Fruit fly (Drosophila melanogaster) whole organism, embryonic: ENCODE results near the gene CG14839.

Source experiments
- B-H1 ChIP-seq: fragments of 200-800 bp; sonication (Bioruptor generic); IDR thresholded peaks from 3 replicates; pipeline ENCODE4 v1.3.6; 2022; ENCODE audit warnings: missing biosample characterization, missing genetic modification characterization
- Bteb2 ChIP-seq: fragments of 200-800 bp; sonication (Bioruptor generic); optimal IDR thresholded peaks from 2 replicates; lab custom pipeline; 2016; ENCODE audit warnings: missing biosample characterization, missing genetic modification characterization
- CG10267 ChIP-seq: fragments of 200-800 bp; sonication (Bioruptor generic); optimal IDR thresholded peaks from 2 replicates; lab custom pipeline; 2018; ENCODE audit warnings: missing biosample characterization, mild to moderate bottlenecking, missing genetic modification characterization, moderate library complexity
- CG10321 ChIP-seq: fragments of 200-800 bp; sonication (Bioruptor generic); IDR thresholded peaks from 2 replicates; pipeline ENCODE4 v1.3.6; 2022; ENCODE audit warnings: missing biosample characterization, missing genetic modification characterization
- CG10959 ChIP-seq: fragments of 200-800 bp; sonication (Bioruptor generic); IDR thresholded peaks from 2 replicates; pipeline ENCODE4 v1.3.6; 2022; ENCODE audit warnings: missing biosample characterization, missing genetic modification characterization
- CG11696 ChIP-seq: fragments of 200-800 bp; sonication (Bioruptor generic); IDR thresholded peaks from 2 replicates; pipeline ENCODE4 v1.3.6; 2022; ENCODE audit warnings: missing biosample characterization, missing genetic modification characterization
- CG14860 ChIP-seq: fragments of 200-800 bp; sonication (Bioruptor generic); IDR thresholded peaks from 3 replicates; pipeline ENCODE4 v1.3.6; 2022; ENCODE audit warnings: missing biosample characterization, missing genetic modification characterization; ENCODE audit not compliant: partially characterized antibody
- CG16779 ChIP-seq: fragments of 200-800 bp; sonication (Bioruptor generic); IDR thresholded peaks from 2 replicates; pipeline ENCODE4 v1.3.6; 2022; ENCODE audit warnings: missing biosample characterization, missing genetic modification characterization
- CG17568 ChIP-seq: fragments of 200-800 bp; sonication (Bioruptor generic); optimal IDR thresholded peaks from 2 replicates; lab custom pipeline; 2018; ENCODE audit warnings: missing biosample characterization, mild to moderate bottlenecking, missing genetic modification characterization, moderate library complexity
- CG17612 ChIP-seq: fragments of 200-800 bp; sonication (Bioruptor generic); IDR thresholded peaks from 2 replicates; pipeline ENCODE4 v1.3.6; 2022; ENCODE audit warnings: missing biosample characterization, missing genetic modification characterization
- CG34376 ChIP-seq: fragments of 200-800 bp; sonication (Bioruptor generic); optimal IDR thresholded peaks from 2 replicates; lab custom pipeline; 2018; ENCODE audit warnings: missing biosample characterization, mild to moderate bottlenecking, missing genetic modification characterization
- CG3847 ChIP-seq: fragments of 200-800 bp; sonication (Bioruptor generic); IDR thresholded peaks from 2 replicates; pipeline ENCODE4 v1.3.6; 2022; ENCODE audit warnings: missing biosample characterization, missing genetic modification characterization
- CG42726 ChIP-seq: fragments of 200-800 bp; sonication (Bioruptor generic); IDR thresholded peaks from 2 replicates; pipeline ENCODE4 v1.3.6; 2022; ENCODE audit warnings: missing biosample characterization, missing genetic modification characterization; ENCODE audit not compliant: partially characterized antibody
- CG6272 ChIP-seq: fragments of 200-800 bp; sonication (Bioruptor generic); IDR thresholded peaks from 2 replicates; pipeline ENCODE4 v1.3.6; 2022; ENCODE audit warnings: missing biosample characterization, missing genetic modification characterization
- CG6791 ChIP-seq: fragments of 200-800 bp; sonication (Bioruptor generic); IDR thresholded peaks from 3 replicates; pipeline ENCODE4 v1.3.6; 2022; ENCODE audit warnings: missing biosample characterization, missing genetic modification characterization; ENCODE audit not compliant: partially characterized antibody
- CG7987 ChIP-seq: fragments of 200-800 bp; sonication (Bioruptor generic); optimal IDR thresholded peaks from 2 replicates; lab custom pipeline; 2018; ENCODE audit warnings: missing biosample characterization, mild to moderate bottlenecking, missing genetic modification characterization, moderate library complexity
- CG8089 ChIP-seq: fragments of 200-800 bp; sonication (Bioruptor generic); optimal IDR thresholded peaks from 3 replicates; lab custom pipeline; 2016; ENCODE audit warnings: missing biosample characterization, missing genetic modification characterization
- CG8290 ChIP-seq, 3 experiments: fragments of 200-800 bp; sonication (Bioruptor generic); optimal IDR thresholded peaks; 2 replicates each; lab custom pipeline; 2016 to 2019; ENCODE audit warnings: missing biosample characterization in 3 of 3, missing genetic modification characterization in 3 of 3, mild to moderate bottlenecking in 2 of 3, moderate library complexity in 1 of 3
- CG8478 ChIP-seq: fragments of >200 bp; optimal IDR thresholded peaks from 2 replicates; lab custom pipeline; 2018
- CG8765 ChIP-seq: fragments of 200-800 bp; sonication (Bioruptor generic); IDR thresholded peaks from 2 replicates; pipeline ENCODE4 v1.3.6; 2022; ENCODE audit warnings: missing biosample characterization, missing genetic modification characterization
- CG9437 ChIP-seq: fragments of 200-800 bp; sonication (Bioruptor generic); optimal IDR thresholded peaks from 2 replicates; lab custom pipeline; 2018; ENCODE audit warnings: missing biosample characterization, mild to moderate bottlenecking, missing genetic modification characterization
- CHES-1-like ChIP-seq: fragments of 200-800 bp; sonication (Bioruptor generic); optimal IDR thresholded peaks from 2 replicates; lab custom pipeline; 2016; ENCODE audit warnings: missing biosample characterization, missing genetic modification characterization
- CTCF ChIP-seq: fragments of 200-800 bp; sonication (Bioruptor generic); optimal IDR thresholded peaks from 2 replicates; lab custom pipeline; 2017; ENCODE audit warnings: missing biosample characterization, mild to moderate bottlenecking, missing genetic modification characterization, moderate library complexity
- D ChIP-seq, 2 experiments: fragments of 200-800 bp in 1 of 2; fragments of >200 bp in 1 of 2; sonication (Bioruptor generic) in 1 of 2; optimal IDR thresholded peaks; 2 replicates in 1 of 2; 3 replicates in 1 of 2; lab custom pipeline; 2017; ENCODE audit warnings: mild to moderate bottlenecking in 1 of 2, missing biosample characterization in 1 of 2, missing genetic modification characterization in 1 of 2, missing genetic modification reagents in 1 of 2
- Dbx ChIP-seq: fragments of 200-800 bp; sonication (Bioruptor generic); IDR thresholded peaks from 3 replicates; pipeline ENCODE4 v1.3.6; 2022; ENCODE audit warnings: missing biosample characterization, missing genetic modification characterization
- Dek ChIP-seq: fragments of 200-800 bp; sonication (Bioruptor generic); optimal IDR thresholded peaks from 3 replicates; lab custom pipeline; 2019; ENCODE audit warnings: missing biosample characterization, mild to moderate bottlenecking, missing genetic modification characterization, moderate library complexity
- Dp ChIP-seq: fragments of 200-800 bp; sonication (Bioruptor generic); optimal IDR thresholded peaks from 2 replicates; lab custom pipeline; 2018; ENCODE audit warnings: missing biosample characterization, mild to moderate bottlenecking, missing genetic modification characterization, moderate library complexity
- Dref ChIP-seq: fragments of 200-800 bp; sonication (Bioruptor generic); IDR thresholded peaks from 2 replicates; pipeline ENCODE4 v1.3.6; 2022; ENCODE audit warnings: missing biosample characterization, missing genetic modification characterization
- E2f1 ChIP-seq: fragments of 200-800 bp; sonication (Bioruptor generic); IDR thresholded peaks from 2 replicates; pipeline ENCODE4 v1.3.6; 2022; ENCODE audit warnings: missing biosample characterization, missing genetic modification characterization
- HLH4C ChIP-seq: fragments of 200-800 bp; sonication (Bioruptor generic); IDR thresholded peaks from 3 replicates; pipeline ENCODE4 v1.3.6; 2022; ENCODE audit warnings: missing biosample characterization, missing genetic modification characterization; ENCODE audit not compliant: partially characterized antibody
- Kr ChIP-seq: fragments of 200-800 bp; sonication (Bioruptor generic); optimal IDR thresholded peaks from 2 replicates; lab custom pipeline; 2017; ENCODE audit warnings: missing biosample characterization, mild to moderate bottlenecking, missing genetic modification characterization
- Lpt ChIP-seq: fragments of >200 bp; optimal IDR thresholded peaks from 2 replicates; lab custom pipeline; 2018; ENCODE audit warnings: missing biosample characterization, missing genetic modification characterization
- MESR4 ChIP-seq: fragments of 200-800 bp; sonication (Bioruptor generic); optimal IDR thresholded peaks from 2 replicates; lab custom pipeline; 2018; ENCODE audit warnings: missing biosample characterization, mild to moderate bottlenecking, missing genetic modification characterization, moderate library complexity
- Med ChIP-seq: fragments of 200-800 bp; sonication (Bioruptor generic); peaks from one replicate; lab custom pipeline; 2016; ENCODE audit warnings: missing biosample characterization, missing genetic modification characterization, mild to moderate bottlenecking, inconsistent platforms, moderate library complexity
- Nf-YB ChIP-seq: fragments of 200-800 bp; sonication (Bioruptor generic); optimal IDR thresholded peaks from 3 replicates; lab custom pipeline; 2019; ENCODE audit warnings: missing biosample characterization, mild to moderate bottlenecking, missing genetic modification characterization, moderate library complexity
- Pdp1 ChIP-seq, 2 experiments: fragments of 200-800 bp; sonication (Bioruptor generic); optimal IDR thresholded peaks; 3 replicates each; lab custom pipeline; 2016; ENCODE audit warnings: missing biosample characterization in 2 of 2, missing genetic modification characterization in 2 of 2, mild to moderate bottlenecking in 1 of 2, moderate library complexity in 1 of 2
- bigmax ChIP-seq: fragments of 200-800 bp; sonication (Bioruptor generic); optimal IDR thresholded peaks from 2 replicates; lab custom pipeline; 2018; ENCODE audit warnings: missing biosample characterization, mild to moderate bottlenecking, missing genetic modification characterization
- cg ChIP-seq: fragments of 200-800 bp; sonication (Bioruptor generic); optimal IDR thresholded peaks from 3 replicates; lab custom pipeline; 2019; ENCODE audit warnings: missing biosample characterization, mild to moderate bottlenecking, missing genetic modification characterization, moderate library complexity
- ci ChIP-seq: fragments of 200-800 bp; sonication (Bioruptor generic); IDR thresholded peaks from 3 replicates; pipeline ENCODE4 v1.3.6; 2022; ENCODE audit warnings: missing biosample characterization, missing genetic modification characterization
- dm ChIP-seq: fragments of 200-800 bp; sonication (Bioruptor generic); optimal IDR thresholded peaks from 3 replicates; lab custom pipeline; 2016; ENCODE audit warnings: missing biosample characterization, missing genetic modification characterization
- ftz-f1 ChIP-seq: fragments of 200-800 bp; sonication (Bioruptor generic); optimal IDR thresholded peaks from 2 replicates; lab custom pipeline; 2016; ENCODE audit warnings: missing biosample characterization, missing genetic modification characterization
- gro ChIP-seq: fragments of 200-800 bp; sonication (Bioruptor generic); optimal IDR thresholded peaks from 2 replicates; lab custom pipeline; 2016; ENCODE audit warnings: missing biosample characterization, missing genetic modification characterization
- inv ChIP-seq: fragments of 200-800 bp; sonication (Bioruptor generic); IDR thresholded peaks from 2 replicates; pipeline ENCODE4 v1.3.6; 2022; ENCODE audit warnings: missing biosample characterization, missing genetic modification characterization; ENCODE audit not compliant: partially characterized antibody
- mirr ChIP-seq: fragments of 200-800 bp; sonication (Bioruptor generic); optimal IDR thresholded peaks from 3 replicates; lab custom pipeline; 2018; ENCODE audit warnings: missing biosample characterization, mild to moderate bottlenecking, missing genetic modification characterization
- nerfin-1 ChIP-seq: fragments of 200-800 bp; sonication (Bioruptor generic); optimal IDR thresholded peaks from 3 replicates; lab custom pipeline; 2019; ENCODE audit warnings: missing biosample characterization, mild to moderate bottlenecking, missing genetic modification characterization, moderate library complexity
- odd ChIP-seq: fragments of 200-800 bp; sonication (Bioruptor generic); optimal IDR thresholded peaks from 2 replicates; lab custom pipeline; 2017; ENCODE audit warnings: missing biosample characterization, mild to moderate bottlenecking, missing genetic modification characterization
- onecut ChIP-seq: fragments of 200-800 bp; sonication (Bioruptor generic); IDR thresholded peaks from 2 replicates; pipeline ENCODE4 v1.3.6; 2022; ENCODE audit warnings: missing biosample characterization, missing genetic modification characterization
- sens ChIP-seq: fragments of 200-800 bp; sonication (Bioruptor generic); peaks from one replicate; lab custom pipeline; 2016; ENCODE audit warnings: missing biosample characterization, missing genetic modification characterization
- trem ChIP-seq: fragments of 200-800 bp; optimal IDR thresholded peaks from 3 replicates; lab custom pipeline; 2019; ENCODE audit warnings: missing biosample characterization, mild to moderate bottlenecking, missing genetic modification characterization, moderate library complexity

CG14839 gene

dm6 chr3R:14307972-14308673 is 45.9 kb downstream of the CG14839 start (continued):
- TF ChIP-seq CG8765 (GFP tag; lab: Robert Waterston, UW), result no peak
- TF ChIP-seq odd (GFP tag; lab: Kevin White, UChicago), result no peak
- no peak for TF ChIP-seq bigmax
- TF ChIP-seq inv (GFP tag; lab: Robert Waterston, UW), result no peak
- 0 out of 2 replicates have a peak, but pooled peaks have one; percentile 36 for TF ChIP-seq CG42726 (GFP tag; lab: Robert Waterston, UW)
- no peak for TF ChIP-seq CG3847 (GFP tag; lab: Robert Waterston, UW)
- TF ChIP-seq ci (GFP tag; lab: Robert Waterston, UW), result peak; percentile 36; the same call in 1 of the 3 replicates
- no peak for TF ChIP-seq dm
- TF ChIP-seq Med (GFP tag; lab: Kevin White, UChicago), result peak; percentile 79
- TF ChIP-seq CHES-1-like, result peak; percentile 8
- TF ChIP-seq CG6272 (GFP tag; lab: Robert Waterston, UW), result no peak
- no peak for TF ChIP-seq CG10267 (tag; lab: Kevin White, UChicago)
- no peak for TF ChIP-seq CG9437
- peak; percentile 21 for TF ChIP-seq Dp
- TF ChIP-seq Dek (tag; lab: Kevin White, UChicago), result peak; percentile 39
- TF ChIP-seq CG17612 (GFP tag; lab: Robert Waterston, UW), result peak; percentile 45
- TF ChIP-seq mirr (GFP tag; lab: Kevin White, UChicago), result peak; percentile 4
- no peak for TF ChIP-seq CG10959
- no peak for TF ChIP-seq CG16779 (GFP tag; lab: Robert Waterston, UW)
- TF ChIP-seq Dbx, result no peak
- no peak for TF ChIP-seq CG11696 (GFP tag; lab: Robert Waterston, UW)
- TF ChIP-seq CG6791 (GFP tag; lab: Robert Waterston, UW), result peak; percentile 55; the same call in 1 of the 3 replicates
- TF ChIP-seq CG10321 (GFP tag; lab: Robert Waterston, UW), result peak; percentile 88
- TF ChIP-seq Bteb2, result no peak
- peak; percentile 23 for TF ChIP-seq Dref
- TF ChIP-seq onecut, result peak; percentile 87
- no peak for TF ChIP-seq CG8089
- peak; percentile 97 for TF ChIP-seq nerfin-1 (tag; lab: Kevin White, UChicago)
- TF ChIP-seq CG8290 (GFP tag; optimal IDR thresholded peaks at IDR 0.05; lab: Kevin White, UChicago), result peak; percentile 74
- TF ChIP-seq CG8290 (tag; optimal IDR thresholded peaks at IDR 0.05; lab: Kevin White, UChicago), result peak; percentile 81 to 87
- TF ChIP-seq E2f1 (GFP tag; lab: Robert Waterston, UW), result no peak
- peak; percentile 67 for TF ChIP-seq MESR4 (GFP tag; lab: Kevin White, UChicago)
- peak; percentile 56 for TF ChIP-seq cg (GFP tag; lab: Kevin White, UChicago)
- peak in 1 of 2 experiments; percentile 12 for TF ChIP-seq Pdp1 (GFP tag; optimal IDR thresholded peaks at IDR 0.05; lab: Kevin White, UChicago)
- TF ChIP-seq HLH4C, result 0 out of 3 replicates have a peak, but pooled peaks have one; percentile 25
- TF ChIP-seq gro, result peak; percentile 42
- peak; percentile 42 for TF ChIP-seq CTCF (GFP tag; lab: Kevin White, UChicago)
- no peak for TF ChIP-seq D (optimal IDR thresholded peaks at IDR 0.05; lab: Kevin White, UChicago)
- TF ChIP-seq D (GFP tag; optimal IDR thresholded peaks at IDR 0.05; lab: Kevin White, UChicago), result no peak
- TF ChIP-seq ftz-f1, result peak; percentile 95
- TF ChIP-seq CG14860 (GFP tag; lab: Robert Waterston, UW), result no peak
- no peak for TF ChIP-seq trem (tag; lab: Kevin White, UChicago)
- no peak for TF ChIP-seq Lpt (GFP tag; lab: Kevin White, UChicago)
- TF ChIP-seq B-H1 (GFP tag; lab: Robert Waterston, UW), result no peak
- TF ChIP-seq sens (GFP tag; lab: Kevin White, UChicago), result peak; percentile 86
- no peak for TF ChIP-seq Nf-YB (GFP tag; lab: Kevin White, UChicago)
- peak; percentile 12 for TF ChIP-seq CG34376 (GFP tag; lab: Kevin White, UChicago)
- no peak for TF ChIP-seq CG17568
- TF ChIP-seq Kr (GFP tag; lab: Kevin White, UChicago), result peak; percentile 87
- peak; percentile 10 for TF ChIP-seq CG7987
- TF ChIP-seq CG8478 (lab: Kevin White, UChicago), result peak; percentile 26
